Worm (Caenorhabditis elegans) whole organism, L3 larva: ENCODE measurements around the gene F36G3.3.

Source experiments
- ZK546.5 ChIP-seq: sonication (generic microtip); optimal IDR thresholded peaks from 2 replicates; lab custom pipeline; 2017; ENCODE audit warnings: missing biosample characterization, missing genetic modification characterization
- ceh-28 ChIP-seq: fragments of 150-350 bp; optimal IDR thresholded peaks from 2 replicates; lab custom pipeline; 2014; ENCODE audit warnings: missing biosample characterization, missing genetic modification reagents, missing genetic modification characterization
- ceh-82 ChIP-seq: fragments of 150-350 bp; optimal IDR thresholded peaks from 2 replicates; lab custom pipeline; 2014; ENCODE audit warnings: missing biosample characterization, missing genetic modification characterization
- daf-12 ChIP-seq: fragments of 150-350 bp; optimal IDR thresholded peaks from 2 replicates; lab custom pipeline; 2014; ENCODE audit warnings: missing biosample characterization, missing genetic modification reagents, missing genetic modification characterization
- egl-5 ChIP-seq: fragments of 150-350 bp; optimal IDR thresholded peaks from 2 replicates; lab custom pipeline; 2017; ENCODE audit warnings: missing biosample characterization, missing genetic modification reagents, missing genetic modification characterization, inconsistent platforms
- elt-2 ChIP-seq: sonication (generic microtip); optimal IDR thresholded peaks from 2 replicates; lab custom pipeline; 2016; ENCODE audit warnings: missing genetic modification reagents, mild to moderate bottlenecking, missing genetic modification characterization, missing compliant biosample characterization
- elt-3 ChIP-seq, 3 experiments: fragments of 150-350 bp in 1 of 3; sonication (generic microtip) in 2 of 3; optimal IDR thresholded peaks; 2 replicates in 2 of 3; 4 replicates in 1 of 3; lab custom pipeline; 2014 to 2017; ENCODE audit warnings: missing biosample characterization in 3 of 3, missing genetic modification characterization in 3 of 3
- eor-1 ChIP-seq, 2 experiments: fragments of 150-350 bp; optimal IDR thresholded peaks; 2 replicates each; lab custom pipeline; 2014 to 2018; ENCODE audit warnings: missing biosample characterization in 2 of 2, missing genetic modification characterization in 2 of 2
- fkh-2 ChIP-seq: fragments of 150-350 bp; optimal IDR thresholded peaks from 2 replicates; lab custom pipeline; 2014; ENCODE audit warnings: missing biosample characterization, missing genetic modification reagents, missing genetic modification characterization
- fos-1 ChIP-seq: fragments of 150-350 bp; optimal IDR thresholded peaks from 2 replicates; lab custom pipeline; 2014; ENCODE audit warnings: missing biosample characterization, missing genetic modification characterization
- hmg-11 ChIP-seq: sonication (generic microtip); optimal IDR thresholded peaks from 2 replicates; lab custom pipeline; 2016; ENCODE audit warnings: missing genetic modification characterization, missing compliant biosample characterization
- jun-1 ChIP-seq: fragments of 150-350 bp; optimal IDR thresholded peaks from 2 replicates; lab custom pipeline; 2014; ENCODE audit warnings: missing biosample characterization, missing genetic modification reagents, missing genetic modification characterization
- lin-39 ChIP-seq: fragments of 150-350 bp; optimal IDR thresholded peaks from 2 replicates; lab custom pipeline; 2018; ENCODE audit warnings: missing biosample characterization, missing genetic modification reagents, missing genetic modification characterization
- lsy-12 ChIP-seq: sonication (generic microtip); optimal IDR thresholded peaks from 2 replicates; lab custom pipeline; 2016; ENCODE audit warnings: mild to moderate bottlenecking, missing genetic modification characterization, missing compliant biosample characterization
- mdl-1 ChIP-seq: fragments of 150-350 bp; optimal IDR thresholded peaks from 2 replicates; lab custom pipeline; 2014; ENCODE audit warnings: missing biosample characterization, missing genetic modification characterization
- mml-1 ChIP-seq: fragments of 150-350 bp; sonication (generic microtip); optimal IDR thresholded peaks from 3 replicates; lab custom pipeline; 2014; ENCODE audit warnings: missing biosample characterization, missing genetic modification characterization
- nfya-1 ChIP-seq: sonication (generic microtip); optimal IDR thresholded peaks from 2 replicates; lab custom pipeline; 2017; ENCODE audit warnings: missing genetic modification characterization, mild to moderate bottlenecking, missing compliant biosample characterization, antibody characterized with exemption, moderate library complexity; ENCODE audit not compliant: insufficient read depth
- nhr-12 ChIP-seq: fragments of 150-350 bp; optimal IDR thresholded peaks from 2 replicates; lab custom pipeline; 2014; ENCODE audit warnings: missing biosample characterization, missing genetic modification characterization
- nhr-23 ChIP-seq: fragments of 150-350 bp; optimal IDR thresholded peaks from 2 replicates; lab custom pipeline; 2014; ENCODE audit warnings: missing biosample characterization, missing genetic modification reagents, missing genetic modification characterization
- nhr-28 ChIP-seq: fragments of 150-350 bp; optimal IDR thresholded peaks from 2 replicates; lab custom pipeline; 2014; ENCODE audit warnings: missing biosample characterization, missing genetic modification characterization
- nhr-67 ChIP-seq: fragments of 150-350 bp; optimal IDR thresholded peaks from 2 replicates; lab custom pipeline; 2014; ENCODE audit warnings: missing biosample characterization, missing genetic modification characterization
- nhr-76 ChIP-seq: fragments of 150-350 bp; sonication (generic microtip); optimal IDR thresholded peaks from 5 replicates; lab custom pipeline; 2014; ENCODE audit warnings: missing biosample characterization, missing genetic modification characterization
- nhr-77 ChIP-seq: fragments of 150-350 bp; optimal IDR thresholded peaks from 2 replicates; lab custom pipeline; 2014; ENCODE audit warnings: missing biosample characterization, missing genetic modification characterization
- pqm-1 ChIP-seq: fragments of 150-350 bp; optimal IDR thresholded peaks from 2 replicates; lab custom pipeline; 2017; ENCODE audit warnings: missing biosample characterization, missing genetic modification characterization, inconsistent platforms
- skn-1 ChIP-seq: fragments of 150-350 bp; optimal IDR thresholded peaks from 2 replicates; lab custom pipeline; 2014; ENCODE audit warnings: missing biosample characterization, missing genetic modification characterization
- tbx-2 ChIP-seq: sonication (generic microtip); optimal IDR thresholded peaks from 2 replicates; lab custom pipeline; 2016; ENCODE audit warnings: mild to moderate bottlenecking, missing genetic modification characterization, missing compliant biosample characterization
- unc-62 ChIP-seq: fragments of 150-350 bp; sonication (generic microtip); optimal IDR thresholded peaks from 4 replicates; lab custom pipeline; 2014; ENCODE audit warnings: missing biosample characterization, missing genetic modification reagents, missing genetic modification characterization
- ztf-11 ChIP-seq: fragments of 150-350 bp; optimal IDR thresholded peaks from 2 replicates; lab custom pipeline; 2014; ENCODE audit warnings: missing biosample characterization, missing genetic modification characterization

F36G3.3 gene

ce11 chrX:9843568-9843967, 44.9 kb downstream of the F36G3.3 start:
- TF ChIP-seq fos-1 (tag; lab: Kevin White, UChicago) (no peak), egl-5 (tag; lab: Kevin White, UChicago) (peak; percentile 16)

- TF ChIP-seq nfya-1 (tag; lab: Kevin White, UChicago) (peak; percentile 26), unc-62 (GFP tag; lab: Kevin White, UChicago) (no peak)
- TF ChIP-seq, all 47 proteins: peak for 1
Measured at ce11 chrX:9845916-9846315, 47.3 kb downstream of the F36G3.3 start.

- TF ChIP-seq ceh-82 (tag; lab: Kevin White, UChicago) (no peak), mml-1 (tag; lab: Kevin White, UChicago) (no peak), pqm-1 (tag; lab: Kevin White, UChicago) (no peak), elt-3 (tag; optimal IDR thresholded peaks at IDR 0.05; lab: Kevin White, UChicago) (no peak), nhr-77 (tag; lab: Kevin White, UChicago) (no peak), daf-12 (tag; lab: Kevin White, UChicago) (no peak), nfya-1 (tag; lab: Kevin White, UChicago) (no peak)
Measured at ce11 chrX:9846975-9847374, 48.3 kb downstream of the F36G3.3 start, which contains the start of gene vab-15. vab-15 (plus strand) TSS chrX:9847275.

ce11 chrX:9848214-9848789, 49.7 kb downstream of the F36G3.3 start:
- TF ChIP-seq nhr-23 (tag; lab: Kevin White, UChicago) (no peak), mdl-1 (tag; lab: Kevin White, UChicago) (no peak), ceh-82 (tag; lab: Kevin White, UChicago) (no peak), nhr-12 (tag; lab: Kevin White, UChicago) (no peak), fkh-2 (tag; lab: Kevin White, UChicago) (no peak), ZK546.5 (tag; lab: Kevin White, UChicago) (no peak), nhr-67 (tag; lab: Kevin White, UChicago) (no peak), eor-1 (tag; optimal IDR thresholded peaks at IDR 0.05; lab: Kevin White, UChicago) (no peak), hmg-11 (tag; lab: Kevin White, UChicago) (no peak), fos-1 (tag; lab: Kevin White, UChicago) (no peak), elt-2 (tag; lab: Kevin White, UChicago) (no peak), nhr-76 (tag; lab: Kevin White, UChicago) (no peak), jun-1 (tag; lab: Kevin White, UChicago) (no peak), nhr-28 (tag; lab: Kevin White, UChicago) (no peak), ztf-11 (tag; lab: Kevin White, UChicago) (no peak)
- TF ChIP-seq, all 47 proteins: peak for 0

ce11 chrX:9850258-9850657, 51.6 kb downstream of the F36G3.3 start, which contains the start of gene lec-8:
lec-8 (plus strand) TSS chrX:9850571.
- TF ChIP-seq nhr-12 (tag; lab: Kevin White, UChicago) (no peak), mml-1 (tag; lab: Kevin White, UChicago) (no peak), ceh-28 (tag; lab: Kevin White, UChicago) (no peak), elt-2 (tag; lab: Kevin White, UChicago) (peak; percentile 89), lsy-12 (tag; lab: Kevin White, UChicago) (no peak), nfya-1 (tag; lab: Kevin White, UChicago) (no peak), fos-1 (tag; lab: Kevin White, UChicago) (no peak), jun-1 (tag; lab: Kevin White, UChicago) (peak; percentile 60), skn-1 (tag; lab: Kevin White, UChicago) (no peak), tbx-2 (no peak), hmg-11 (tag; lab: Kevin White, UChicago) (no peak), lin-39 (tag; lab: Kevin White, UChicago) (no peak)
